Fruit fly (Drosophila melanogaster): ENCODE data around the gene btd.

DNA sequence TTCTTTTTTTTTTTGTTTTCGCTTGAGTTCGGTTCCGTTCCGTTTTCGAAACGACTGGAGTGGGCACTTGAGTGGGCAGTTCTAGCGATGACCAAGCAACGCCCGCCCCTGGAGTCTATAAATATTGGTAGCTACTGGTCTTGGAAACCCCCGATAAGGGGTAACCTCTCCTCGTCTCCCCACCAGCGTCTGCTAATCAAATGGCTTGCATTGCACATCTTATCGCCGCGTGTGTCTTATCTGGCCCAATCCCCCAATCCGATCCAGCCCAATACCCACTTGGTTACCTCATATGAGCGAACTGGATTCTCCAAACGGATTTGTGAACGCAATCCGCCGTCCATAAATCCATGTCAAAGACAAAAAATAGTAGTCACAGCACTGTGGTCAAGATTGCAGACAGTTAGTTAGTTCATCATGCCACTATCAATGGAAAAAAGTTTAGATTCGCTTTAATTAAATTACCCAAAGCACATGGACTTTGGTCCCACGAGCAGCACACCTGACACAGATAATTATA is 31.1 kb upstream of the btd start, which contains the start of gene CG3106:
- no peak for TF ChIP-seq CG11456 (GFP tag; IDR thresholded peaks at IDR 0.05)
- TF ChIP-seq CG1832 (GFP tag; optimal IDR thresholded peaks at IDR 0.05) = no peak
- no peak for TF ChIP-seq zen2 (GFP tag; IDR thresholded peaks at IDR 0.05; ENCODE audit: partially characterized antibody)
- no peak for TF ChIP-seq CG6854 (GFP tag; optimal IDR thresholded peaks at IDR 0.05)
